Worm (Caenorhabditis elegans) whole organism, L4/young adult: ENCODE results near the gene F59B2.9.
A peak's percentile ranks its signal among the peaks of the same experiment; 100 is the strongest.
"Not testable (repeated sequence)": the region's sequence is repeated elsewhere in the genome, so short reads cannot be mapped to it uniquely, and the experiment has no call there.

Experiments
- W03F9.2 ChIP-seq: fragments of 150-350 bp; optimal IDR thresholded peaks from 2 replicates; lab custom pipeline; 2014; ENCODE audit warnings: missing biosample characterization, missing genetic modification characterization
- dao-5 ChIP-seq: sonication (generic microtip); optimal IDR thresholded peaks from 2 replicates; lab custom pipeline; 2016; ENCODE audit warnings: missing genotype, missing genetic modification characterization, moderate library complexity, missing compliant biosample characterization
- him-1 ChIP-seq: sonication (generic microtip); optimal IDR thresholded peaks from 2 replicates; lab custom pipeline; 2016; ENCODE audit warnings: missing genotype, missing genetic modification reagents, missing genetic modification characterization, missing compliant biosample characterization

The F59B2.9 gene

DNA sequence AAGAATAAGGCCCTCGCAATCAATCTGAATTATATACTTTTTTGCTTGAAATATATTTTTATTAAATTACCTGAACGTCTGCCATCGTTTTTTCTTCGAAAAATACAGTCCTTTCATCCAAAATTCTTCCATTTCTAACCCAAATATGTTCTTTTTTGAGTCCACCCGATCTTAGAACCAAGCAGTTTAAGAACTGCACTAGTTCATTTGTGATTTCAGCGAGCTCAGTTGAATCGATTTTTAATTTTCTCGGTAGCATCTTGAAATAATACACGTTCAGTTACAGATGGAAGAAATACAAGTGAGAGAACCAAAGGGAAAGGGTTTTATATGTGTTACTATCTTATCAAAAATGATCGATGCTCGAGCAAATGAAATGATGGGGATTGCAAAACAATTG, 12.7 kb downstream of the F59B2.9 start, which contains the start of gene F59B2.3:
Gene F59B2.3, minus strand, starts transcription at position 259 of the 400 bp plus-strand sequence.
- TF ChIP-seq dao-5: no peak
- no peak for TF ChIP-seq W03F9.2 (tag; lab: Kevin White, UChicago)
- no peak for TF ChIP-seq him-1

DNA sequence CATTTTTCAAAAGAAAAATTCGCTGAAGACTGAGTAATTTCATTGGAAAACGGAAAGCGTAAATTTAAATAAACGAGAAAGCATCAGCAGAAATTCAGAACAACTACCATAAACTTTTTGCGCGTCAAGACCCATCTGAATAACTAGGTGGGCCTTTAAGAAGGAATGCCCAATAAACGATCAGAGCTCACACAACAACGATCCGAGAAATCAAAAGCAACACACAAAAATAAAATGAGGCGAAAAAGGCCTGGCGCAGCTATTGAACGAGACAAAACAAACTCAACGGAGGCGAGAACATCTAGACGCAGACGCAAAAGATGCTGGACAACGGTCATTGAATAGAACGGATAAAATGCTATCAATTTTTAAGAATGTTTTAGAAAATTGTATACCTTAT, 13.3 kb downstream of the F59B2.9 start:
- TF ChIP-seq W03F9.2 (tag; lab: Kevin White, UChicago): no peak
- TF ChIP-seq him-1: no peak

DNA sequence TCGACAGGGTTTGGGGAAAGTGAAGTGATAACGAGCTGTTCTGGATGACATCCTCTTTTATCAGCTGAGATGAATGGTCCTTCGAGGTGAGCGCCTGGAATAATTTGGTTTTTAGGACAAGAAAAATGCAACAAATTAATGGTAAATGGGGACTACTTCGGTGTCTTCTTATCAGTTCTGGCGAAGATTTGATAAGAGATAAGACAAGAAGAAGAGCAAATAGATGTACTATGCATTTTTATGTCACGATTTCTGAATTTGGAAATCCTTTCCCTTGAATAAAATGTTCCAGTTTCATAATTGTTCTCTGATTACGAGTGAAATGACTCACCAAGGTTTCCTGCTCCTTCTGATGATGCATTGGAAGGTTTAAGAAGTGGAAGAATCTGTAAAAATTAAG, 14.4 kb downstream of the F59B2.9 start:
- TF ChIP-seq him-1: no peak
- TF ChIP-seq W03F9.2 (tag; lab: Kevin White, UChicago): no peak
- no peak for TF ChIP-seq dao-5

DNA sequence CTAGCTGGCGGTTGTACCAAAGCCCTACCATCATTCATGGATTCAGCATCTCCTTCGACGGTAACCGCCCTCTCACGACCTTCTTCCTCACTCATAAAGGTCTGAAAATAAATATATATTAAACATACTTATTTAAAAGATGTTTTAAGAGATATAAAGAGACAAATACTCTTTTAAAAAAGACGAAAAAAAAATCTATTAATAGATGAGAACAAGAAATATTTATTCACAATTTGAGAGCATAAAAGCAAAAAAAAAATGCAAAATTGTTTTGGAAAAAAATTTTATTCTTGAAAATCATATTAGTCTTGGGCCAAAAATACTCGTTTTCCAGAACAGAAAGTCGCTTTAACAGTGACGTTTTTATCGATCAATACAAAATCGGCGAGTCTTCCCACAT, 15.5 kb downstream of the F59B2.9 start, which contains the start of gene skat-1:
Gene skat-1, minus strand, starts transcription at position 101 of the 400 bp plus-strand sequence.
- TF ChIP-seq him-1: no peak
- TF ChIP-seq dao-5: no peak
- no peak for TF ChIP-seq W03F9.2 (tag; lab: Kevin White, UChicago)

DNA sequence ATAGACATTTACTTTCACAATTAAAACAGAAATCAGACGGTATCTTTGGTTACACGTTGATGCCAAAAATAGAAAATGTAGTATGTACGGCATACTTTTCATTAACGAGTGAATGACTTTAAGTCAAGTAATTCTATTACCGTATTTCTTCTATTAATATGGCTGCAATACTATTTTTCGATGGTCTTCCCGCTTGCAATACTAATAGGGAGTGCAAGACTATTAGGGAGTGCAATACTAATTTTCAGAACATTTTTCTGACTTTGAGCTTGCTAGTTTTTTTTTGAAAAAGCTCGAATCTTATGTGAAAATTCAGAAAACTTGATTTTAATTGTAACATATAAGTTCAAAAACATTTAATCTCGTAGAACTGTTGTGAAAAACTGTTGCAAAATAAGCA, 22.5 kb downstream of the F59B2.9 start, which contains the start of gene R08D7.7:
Gene R08D7.7, plus strand, starts transcription at position 301 of the 400 bp plus-strand sequence.
- TF ChIP-seq dao-5; W03F9.2 (tag; lab: Kevin White, UChicago); him-1: not testable (repeated sequence)

DNA sequence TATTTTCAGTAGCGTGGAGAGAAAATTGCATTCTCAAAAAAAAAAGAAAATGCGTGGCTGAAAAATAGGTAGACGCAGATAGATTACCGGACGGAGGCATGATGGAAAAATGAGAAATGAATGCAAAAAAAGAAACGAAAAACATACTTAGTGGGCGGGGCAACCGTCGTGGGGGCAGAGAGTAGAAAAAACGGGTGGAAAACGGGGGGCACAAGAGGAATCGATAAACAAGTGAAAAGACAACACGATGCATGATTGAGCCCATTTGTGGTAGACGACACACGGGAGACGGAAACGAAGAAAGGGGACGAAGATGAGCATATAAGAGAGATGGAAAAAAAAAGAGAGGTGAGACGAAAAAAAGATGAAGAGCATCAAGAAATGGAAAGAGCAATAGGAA, 23.7 kb downstream of the F59B2.9 start:
- TF ChIP-seq dao-5: no peak

DNA sequence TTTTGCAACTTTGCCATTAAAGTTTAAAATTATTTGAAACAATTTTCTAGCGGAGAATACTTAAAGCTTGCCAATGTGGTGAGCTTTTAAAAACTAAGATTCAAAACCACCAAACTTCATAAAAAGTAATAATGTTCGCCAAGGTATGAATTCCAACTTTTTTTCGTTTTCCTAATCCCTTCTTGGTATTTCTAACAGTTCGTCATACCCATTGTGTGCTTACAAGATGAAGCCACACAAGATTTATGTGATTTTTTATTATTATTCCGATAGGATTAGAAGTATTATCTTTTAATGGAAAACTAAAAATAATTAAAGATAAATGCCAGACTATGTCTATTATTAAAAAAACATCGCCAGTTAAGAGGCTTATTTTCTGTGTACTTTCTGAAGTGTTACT, 24.1 kb downstream of the F59B2.9 start:
- TF ChIP-seq W03F9.2 (tag; lab: Kevin White, UChicago) (no peak), dao-5 (no peak), him-1 (no peak)

DNA sequence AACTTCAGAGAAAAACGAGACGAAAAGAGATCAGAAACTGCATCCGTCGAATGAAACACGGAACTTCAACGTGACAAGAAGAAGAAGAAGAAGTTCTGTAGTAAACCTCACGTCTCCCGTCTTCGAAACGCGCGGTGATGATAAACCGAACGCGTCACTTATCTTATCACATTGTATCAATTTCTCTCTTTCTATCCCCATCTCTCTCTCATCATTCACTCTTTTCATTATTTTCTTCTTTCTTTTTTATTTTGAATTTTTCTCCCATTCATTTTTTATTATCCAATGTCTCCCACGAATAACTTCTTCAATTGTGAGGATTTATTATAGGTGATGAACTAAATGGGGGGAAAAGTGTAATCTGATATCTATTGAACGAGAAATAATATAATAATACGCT, 25.3 kb downstream of the F59B2.9 start:
- TF ChIP-seq dao-5 (no peak), W03F9.2 (tag; lab: Kevin White, UChicago) (peak; percentile 33)

DNA sequence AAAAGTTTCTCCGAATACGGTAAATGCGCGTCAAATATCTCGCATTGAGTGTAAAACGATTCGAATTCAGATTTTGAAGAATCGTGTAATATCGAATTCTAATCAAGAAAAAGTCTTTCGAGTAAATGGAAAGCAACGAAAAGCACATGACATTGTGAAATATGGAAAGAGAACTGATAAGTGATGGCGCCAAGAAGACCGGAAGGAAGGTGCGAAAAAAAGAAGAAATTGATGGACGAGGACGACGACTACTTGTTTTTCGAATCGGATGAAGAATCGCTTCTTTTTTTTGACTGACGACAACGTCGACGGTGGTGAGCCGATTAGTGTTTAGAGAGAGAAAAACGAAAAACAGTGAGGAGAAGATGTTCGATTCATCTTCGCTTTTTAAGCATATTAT, 26.2 kb downstream of the F59B2.9 start:
- no peak for TF ChIP-seq him-1
- TF ChIP-seq W03F9.2 (tag; lab: Kevin White, UChicago): no peak
- TF ChIP-seq dao-5: no peak

DNA sequence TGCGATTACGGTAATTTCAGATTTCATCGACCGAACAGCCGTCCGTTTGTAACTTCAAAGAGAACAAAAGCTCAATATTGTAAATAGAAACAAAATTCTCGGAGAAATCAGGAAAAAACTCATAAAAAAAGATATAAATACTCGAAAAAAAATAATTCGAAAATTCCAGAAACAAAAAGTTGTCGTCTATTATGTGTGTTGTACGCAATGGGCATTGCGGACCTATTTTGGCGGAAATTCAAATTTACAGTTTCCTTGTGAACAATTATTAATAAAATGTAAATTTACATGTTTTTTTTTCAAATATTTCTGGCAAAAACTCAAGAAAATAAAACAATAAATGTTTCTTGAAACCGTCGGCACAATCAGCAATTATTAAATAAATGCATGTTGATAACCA, 26.7 kb downstream of the F59B2.9 start:
- no peak for TF ChIP-seq him-1
- TF ChIP-seq W03F9.2 (tag; lab: Kevin White, UChicago): no peak
- TF ChIP-seq dao-5: no peak

DNA sequence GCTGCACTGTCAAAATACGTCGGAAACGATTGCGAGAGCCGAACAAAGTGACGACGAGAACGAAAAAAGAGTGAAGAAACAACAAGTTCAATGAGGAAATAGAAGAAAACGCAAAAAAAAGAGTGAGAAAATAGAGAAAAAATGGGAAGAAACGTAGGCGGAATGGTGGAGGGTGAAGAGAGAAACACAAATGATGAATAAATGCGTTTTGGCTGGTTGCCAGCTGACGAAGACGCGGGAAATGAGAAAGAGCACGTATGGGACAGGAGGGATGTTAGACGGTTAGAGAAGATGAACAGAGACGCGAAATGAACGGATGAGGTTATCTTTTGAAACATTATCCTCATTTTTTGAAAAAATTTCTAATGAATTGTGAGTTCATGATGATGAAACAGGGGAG, 27.2 kb downstream of the F59B2.9 start:
- TF ChIP-seq him-1 (peak; percentile 32), W03F9.2 (tag; lab: Kevin White, UChicago) (no peak), dao-5 (no peak)

DNA sequence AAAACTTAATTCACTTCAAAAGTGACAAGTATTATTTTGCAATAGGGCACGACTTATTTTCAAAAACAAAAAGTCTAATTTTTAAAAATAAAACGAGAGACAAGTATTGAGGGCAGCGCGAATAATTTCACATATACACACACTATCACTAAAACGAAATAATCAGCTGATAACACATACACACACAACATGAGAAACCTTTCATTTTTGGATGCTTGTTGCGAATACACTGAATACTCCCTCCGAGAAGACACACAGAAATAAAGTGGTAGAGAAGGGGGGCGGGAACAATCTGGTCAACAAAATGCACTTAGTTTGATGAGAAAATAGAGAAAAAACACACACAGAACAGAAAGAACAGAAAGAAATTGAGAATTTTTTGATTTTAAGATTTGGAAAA, 27.8 kb downstream of the F59B2.9 start:
- TF ChIP-seq dao-5 (no peak), him-1 (no peak), W03F9.2 (tag; lab: Kevin White, UChicago) (no peak)

DNA sequence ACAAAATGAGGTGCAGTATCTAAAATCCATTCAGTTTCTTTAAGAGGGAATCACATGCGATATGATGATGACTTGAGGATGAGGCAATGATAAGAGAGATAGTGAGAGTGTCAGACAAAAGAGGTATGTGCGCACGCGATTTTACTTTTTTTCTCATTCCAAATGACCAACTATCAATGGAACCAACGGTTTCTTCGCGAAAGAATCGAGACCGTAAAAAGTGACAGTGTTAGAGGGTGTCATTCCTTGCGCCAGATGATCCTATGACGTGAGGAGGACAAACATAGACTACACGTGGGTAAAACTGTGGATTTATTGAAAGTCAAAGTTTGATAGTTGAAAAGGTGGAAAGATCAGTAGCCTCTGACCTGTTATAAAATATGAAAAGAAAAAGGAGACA, 28.4 kb downstream of the F59B2.9 start:
- no peak for TF ChIP-seq W03F9.2 (tag; lab: Kevin White, UChicago)
- TF ChIP-seq dao-5: no peak
- no peak for TF ChIP-seq him-1

DNA sequence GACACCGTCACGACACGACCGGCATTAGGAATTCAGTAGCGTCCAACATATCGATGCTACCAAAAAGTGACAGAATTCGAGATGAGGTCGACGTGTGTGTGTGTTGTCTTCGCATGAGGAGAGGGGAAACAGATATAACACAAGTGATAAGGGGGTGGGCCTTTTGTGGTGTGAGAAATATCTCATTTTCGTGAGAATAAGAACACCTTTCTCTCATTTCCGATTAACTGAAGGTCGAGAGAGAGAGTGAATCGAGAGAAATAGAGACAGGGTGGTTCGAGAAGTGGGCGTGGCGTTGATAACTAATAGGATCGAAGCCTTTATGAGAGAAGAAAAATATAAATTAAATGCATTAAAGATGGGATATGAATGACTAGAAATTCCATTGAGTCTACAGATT, 29.1 kb downstream of the F59B2.9 start:
- TF ChIP-seq W03F9.2 (tag; lab: Kevin White, UChicago) (no peak), him-1 (no peak)

DNA sequence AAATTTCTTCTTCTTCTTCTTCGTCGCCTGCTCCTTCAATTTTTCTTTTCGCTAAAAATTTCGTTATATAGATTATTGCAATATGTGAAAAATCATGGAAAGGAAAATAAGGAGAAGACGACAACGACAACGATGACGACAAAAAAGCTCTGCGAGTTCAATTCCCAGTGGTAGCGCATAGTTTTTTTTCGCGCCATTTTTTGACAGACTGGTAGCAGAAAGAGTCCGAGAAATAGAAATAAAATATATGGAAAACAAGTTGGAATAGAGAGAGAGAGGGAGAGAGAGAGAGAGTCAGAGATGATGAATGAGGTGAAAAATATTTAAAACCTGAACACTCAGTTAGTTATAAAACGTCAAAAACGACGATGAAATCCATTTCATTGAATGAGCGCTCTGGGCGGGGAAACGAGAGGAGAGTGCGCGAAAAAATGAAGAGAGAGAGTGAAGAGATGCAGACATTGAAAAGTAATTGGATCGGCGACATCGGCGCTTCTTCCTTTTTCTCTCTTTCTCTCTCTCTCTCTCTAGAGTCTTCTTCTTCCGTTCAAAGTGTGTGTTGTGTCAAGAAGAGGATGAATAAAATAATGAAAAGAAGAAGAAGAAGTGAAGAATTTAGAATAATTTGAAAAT, 30.2 kb downstream of the F59B2.9 start, which contains the start of gene pde-2:
Gene pde-2, minus strand, starts transcription at position 51 of the 633 bp plus-strand sequence.
- no peak for TF ChIP-seq dao-5
- peak; percentile 55 for TF ChIP-seq W03F9.2 (tag; lab: Kevin White, UChicago)
- peak; percentile 51 for TF ChIP-seq him-1

DNA sequence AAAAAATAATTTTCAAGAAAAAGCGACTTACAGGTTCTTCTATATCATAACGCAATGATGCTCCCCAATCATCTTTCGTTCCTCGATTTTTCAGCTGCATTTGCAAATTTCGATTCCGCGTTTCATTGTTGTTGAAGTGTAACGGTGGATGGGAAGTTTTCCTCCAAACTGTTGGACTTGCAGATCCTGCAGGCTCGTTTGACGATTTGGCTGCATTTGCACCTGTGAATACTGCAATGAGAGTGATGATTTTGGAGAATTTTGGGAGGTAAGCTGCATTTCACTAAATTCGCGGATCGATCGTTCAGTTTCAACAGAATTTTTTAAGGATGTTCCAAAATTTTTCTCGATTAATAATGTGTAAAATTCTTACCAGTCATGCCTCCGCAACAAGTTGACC, 31.3 kb downstream of the F59B2.9 start:
- TF ChIP-seq dao-5: no peak
- TF ChIP-seq him-1: no peak
- TF ChIP-seq W03F9.2 (tag; lab: Kevin White, UChicago): no peak
